Fruit fly (Drosophila melanogaster) whole organism, embryonic: ENCODE results near the gene Urm1.

Source experiments
- Antp ChIP-seq: fragments of 200-800 bp; sonication (Bioruptor generic); optimal IDR thresholded peaks from 3 replicates; lab custom pipeline; 2016; ENCODE audit warnings: missing biosample characterization, missing genetic modification characterization
- CG10431 ChIP-seq: fragments of 200-800 bp; sonication (Bioruptor generic); optimal IDR thresholded peaks from 3 replicates; lab custom pipeline; 2018; ENCODE audit warnings: missing biosample characterization, mild to moderate bottlenecking, missing genetic modification characterization
- CG11560 ChIP-seq: fragments of 200-800 bp; sonication (Bioruptor generic); IDR thresholded peaks from 3 replicates; pipeline ENCODE4 v1.3.6; 2022; ENCODE audit warnings: missing biosample characterization, missing genetic modification characterization
- CG11695 ChIP-seq: fragments of 200-800 bp; sonication (Bioruptor generic); IDR thresholded peaks from 3 replicates; pipeline ENCODE4 v1.3.6; 2022; ENCODE audit warnings: missing biosample characterization, missing genetic modification characterization
- CG12155 ChIP-seq: fragments of 200-800 bp; sonication (Bioruptor generic); optimal IDR thresholded peaks from 3 replicates; lab custom pipeline; 2016; ENCODE audit warnings: missing biosample characterization, missing genetic modification characterization
- CG1233 ChIP-seq: fragments of 200-800 bp; sonication (Bioruptor generic); optimal IDR thresholded peaks from 4 replicates; lab custom pipeline; 2018; ENCODE audit warnings: missing biosample characterization, mild to moderate bottlenecking, missing genetic modification characterization
- CG12769 ChIP-seq: fragments of 200-800 bp; sonication (Bioruptor generic); optimal IDR thresholded peaks from 2 replicates; lab custom pipeline; 2019; ENCODE audit warnings: missing biosample characterization, mild to moderate bottlenecking, missing genetic modification characterization, moderate library complexity
- CG14667 ChIP-seq: fragments of 200-800 bp; sonication (Bioruptor generic); IDR thresholded peaks from 2 replicates; pipeline ENCODE4 v1.3.6; 2022; ENCODE audit warnings: missing biosample characterization, missing genetic modification characterization
- CG18619 ChIP-seq: fragments of 200-800 bp; sonication (Bioruptor generic); optimal IDR thresholded peaks from 3 replicates; lab custom pipeline; 2017; ENCODE audit warnings: missing biosample characterization, mild to moderate bottlenecking, missing genetic modification characterization
- CG2116 ChIP-seq: fragments of 200-800 bp; sonication (Bioruptor generic); optimal IDR thresholded peaks from 3 replicates; lab custom pipeline; 2018; ENCODE audit warnings: missing biosample characterization, mild to moderate bottlenecking, missing genetic modification characterization
- CG30020 ChIP-seq: fragments of 200-800 bp; optimal IDR thresholded peaks from 2 replicates; lab custom pipeline; 2019; ENCODE audit warnings: missing biosample characterization, mild to moderate bottlenecking, missing genetic modification characterization, moderate library complexity
- CG31388 ChIP-seq: fragments of 200-800 bp; sonication (Bioruptor generic); optimal IDR thresholded peaks from 2 replicates; lab custom pipeline; 2016; ENCODE audit warnings: missing biosample characterization, missing genetic modification characterization
- CG3407 ChIP-seq: fragments of 200-800 bp; sonication (Bioruptor generic); optimal IDR thresholded peaks from 2 replicates; lab custom pipeline; 2018; ENCODE audit warnings: missing biosample characterization, mild to moderate bottlenecking, missing genetic modification characterization
- CG4282 ChIP-seq: fragments of 200-800 bp; sonication (Bioruptor generic); optimal IDR thresholded peaks from 2 replicates; lab custom pipeline; 2016; ENCODE audit warnings: missing biosample characterization, missing genetic modification characterization
- CG4617 ChIP-seq: fragments of 200-800 bp; sonication (Bioruptor generic); optimal IDR thresholded peaks from 3 replicates; lab custom pipeline; 2016; ENCODE audit warnings: missing biosample characterization, missing genetic modification characterization, borderline replicate concordance
- CG4730 ChIP-seq: fragments of 200-800 bp; sonication (Bioruptor generic); IDR thresholded peaks from 2 replicates; pipeline ENCODE4 v1.3.6; 2022; ENCODE audit warnings: missing biosample characterization, missing genetic modification characterization
- CG6765 ChIP-seq: fragments of 200-800 bp; sonication (Bioruptor generic); optimal IDR thresholded peaks from 3 replicates; lab custom pipeline; 2017; ENCODE audit warnings: missing biosample characterization, mild to moderate bottlenecking, missing genetic modification characterization
- CG6854 ChIP-seq: fragments of 200-800 bp; sonication (Bioruptor generic); optimal IDR thresholded peaks from 3 replicates; lab custom pipeline; 2017; ENCODE audit warnings: missing biosample characterization, mild to moderate bottlenecking, missing genetic modification characterization
- CG7928 ChIP-seq: fragments of 200-800 bp; sonication (Bioruptor generic); optimal IDR thresholded peaks from 2 replicates; lab custom pipeline; 2017; ENCODE audit warnings: missing biosample characterization, mild to moderate bottlenecking, missing genetic modification characterization
- CG8089 ChIP-seq: fragments of 200-800 bp; sonication (Bioruptor generic); optimal IDR thresholded peaks from 3 replicates; lab custom pipeline; 2016; ENCODE audit warnings: missing biosample characterization, missing genetic modification characterization
- Dad ChIP-seq: fragments of 200-800 bp; sonication (Bioruptor generic); optimal IDR thresholded peaks from 3 replicates; lab custom pipeline; 2016; ENCODE audit warnings: missing biosample characterization, missing genetic modification characterization
- Dll ChIP-seq: fragments of 200-800 bp; sonication (Bioruptor generic); IDR thresholded peaks from 4 replicates; pipeline ENCODE4 v1.3.6; 2022; ENCODE audit warnings: missing biosample characterization, missing genetic modification characterization; ENCODE audit not compliant: partially characterized antibody
- Doc3 ChIP-seq: fragments of 200-800 bp; sonication (Bioruptor generic); IDR thresholded peaks from 3 replicates; pipeline ENCODE4 v1.3.6; 2022; ENCODE audit warnings: missing biosample characterization, missing genetic modification characterization; ENCODE audit not compliant: partially characterized antibody
- Max ChIP-seq: fragments of 200-800 bp; sonication (Bioruptor generic); optimal IDR thresholded peaks from 2 replicates; lab custom pipeline; 2016; ENCODE audit warnings: missing biosample characterization, mild to moderate bottlenecking, missing genetic modification characterization
- Nf-YB ChIP-seq: fragments of 200-800 bp; sonication (Bioruptor generic); optimal IDR thresholded peaks from 3 replicates; lab custom pipeline; 2019; ENCODE audit warnings: missing biosample characterization, mild to moderate bottlenecking, missing genetic modification characterization, moderate library complexity
- Oaz ChIP-seq: fragments of 200-800 bp; sonication (Bioruptor generic); IDR thresholded peaks from 2 replicates; pipeline ENCODE4 v1.3.6; 2022; ENCODE audit warnings: missing biosample characterization, missing genetic modification characterization
- Sin3A ChIP-seq: fragments of >200 bp; optimal IDR thresholded peaks from 2 replicates; lab custom pipeline; 2018
- Sox100B ChIP-seq: fragments of 200-800 bp; sonication (Bioruptor generic); optimal IDR thresholded peaks from 3 replicates; lab custom pipeline; 2018; ENCODE audit warnings: missing biosample characterization, mild to moderate bottlenecking, missing genetic modification characterization
- Sry-β ChIP-seq: fragments of 200-800 bp; sonication (Bioruptor generic); optimal IDR thresholded peaks from 2 replicates; lab custom pipeline; 2018; ENCODE audit warnings: missing biosample characterization, mild to moderate bottlenecking, missing genetic modification characterization, moderate library complexity
- Ssrp ChIP-seq: fragments of 200-800 bp; sonication (Bioruptor generic); optimal IDR thresholded peaks from 2 replicates; lab custom pipeline; 2018; ENCODE audit warnings: missing biosample characterization, mild to moderate bottlenecking, missing genetic modification characterization, moderate library complexity
- abd-A ChIP-seq: fragments of 200-800 bp; sonication (Bioruptor generic); optimal IDR thresholded peaks from 3 replicates; lab custom pipeline; 2019; ENCODE audit warnings: missing biosample characterization, mild to moderate bottlenecking, missing genetic modification characterization, moderate library complexity
- al ChIP-seq: fragments of 200-800 bp; sonication (Bioruptor generic); IDR thresholded peaks from 2 replicates; pipeline ENCODE4 v1.3.6; 2022; ENCODE audit warnings: missing biosample characterization, missing genetic modification characterization
- corto ChIP-seq: fragments of 200-800 bp; sonication (Bioruptor generic); optimal IDR thresholded peaks from 2 replicates; lab custom pipeline; 2016; ENCODE audit warnings: missing biosample characterization, mild to moderate bottlenecking, missing genetic modification characterization, moderate library complexity
- crc ChIP-seq: fragments of 200-800 bp; sonication (Bioruptor generic); optimal IDR thresholded peaks from 2 replicates; lab custom pipeline; 2016; ENCODE audit warnings: missing biosample characterization, missing genetic modification characterization
- crol ChIP-seq: fragments of 200-800 bp; sonication (Bioruptor generic); IDR thresholded peaks from 2 replicates; pipeline ENCODE4 v1.3.6; 2022; ENCODE audit warnings: missing biosample characterization, missing genetic modification characterization
- dmrt11E ChIP-seq: fragments of 200-800 bp; sonication (Bioruptor generic); optimal IDR thresholded peaks from 3 replicates; lab custom pipeline; 2018; ENCODE audit warnings: missing biosample characterization, mild to moderate bottlenecking, missing genetic modification characterization, moderate library complexity
- gcm2 ChIP-seq: fragments of 200-800 bp; sonication (Bioruptor generic); optimal IDR thresholded peaks from 2 replicates; lab custom pipeline; 2016; ENCODE audit warnings: missing biosample characterization, missing genetic modification characterization
- gsb ChIP-seq: fragments of 200-800 bp; sonication (Bioruptor generic); IDR thresholded peaks from 2 replicates; pipeline ENCODE4 v1.3.6; 2022; ENCODE audit warnings: missing biosample characterization, missing genetic modification characterization
- hbn ChIP-seq: fragments of 200-800 bp; sonication (Bioruptor generic); IDR thresholded peaks from 2 replicates; pipeline ENCODE4 v1.3.6; 2022; ENCODE audit warnings: missing biosample characterization, missing genetic modification characterization; ENCODE audit not compliant: partially characterized antibody
- jumu ChIP-seq: fragments of 200-800 bp; sonication (Bioruptor generic); optimal IDR thresholded peaks from 3 replicates; lab custom pipeline; 2016; ENCODE audit warnings: missing biosample characterization, missing genetic modification characterization
- kah ChIP-seq: fragments of 200-800 bp; sonication (Bioruptor generic); optimal IDR thresholded peaks from 2 replicates; lab custom pipeline; 2018; ENCODE audit warnings: missing biosample characterization, mild to moderate bottlenecking, missing genetic modification characterization
- p53 ChIP-seq: fragments of 200-800 bp; sonication (Bioruptor generic); optimal IDR thresholded peaks from 2 replicates; lab custom pipeline; 2016; ENCODE audit warnings: missing biosample characterization, missing genetic modification characterization
- peb ChIP-seq: fragments of 200-800 bp; sonication (Bioruptor generic); IDR thresholded peaks from 2 replicates; pipeline ENCODE4 v1.3.6; 2022; ENCODE audit warnings: missing biosample characterization, missing genetic modification characterization
- pfk ChIP-seq: fragments of 200-800 bp; sonication (Bioruptor generic); optimal IDR thresholded peaks from 2 replicates; lab custom pipeline; 2018; ENCODE audit warnings: missing biosample characterization, mild to moderate bottlenecking, missing genetic modification characterization, moderate library complexity
- sens-2 ChIP-seq: fragments of 200-800 bp; sonication (Bioruptor generic); IDR thresholded peaks from 2 replicates; pipeline ENCODE4 v1.3.6; 2022; ENCODE audit warnings: missing biosample characterization, missing genetic modification characterization
- shn ChIP-seq: fragments of 200-800 bp; sonication (Bioruptor generic); optimal IDR thresholded peaks from 3 replicates; lab custom pipeline; 2016; ENCODE audit warnings: missing biosample characterization, missing genetic modification characterization
- stc ChIP-seq: fragments of 200-800 bp; sonication (Bioruptor generic); IDR thresholded peaks from 2 replicates; pipeline ENCODE4 v1.3.6; 2022; ENCODE audit warnings: missing biosample characterization, missing genetic modification characterization
- tgo ChIP-seq: fragments of 200-800 bp; sonication (Bioruptor generic); IDR thresholded peaks from 3 replicates; pipeline ENCODE4 v1.3.6; 2022; ENCODE audit warnings: missing biosample characterization, missing genetic modification characterization
- tna ChIP-seq: fragments of 200-800 bp; sonication (Bioruptor generic); IDR thresholded peaks from 2 replicates; pipeline ENCODE4 v1.3.6; 2022; ENCODE audit warnings: missing biosample characterization, missing genetic modification characterization; ENCODE audit not compliant: partially characterized antibody
- vvl ChIP-seq: fragments of 200-800 bp; sonication (Bioruptor generic); IDR thresholded peaks from 2 replicates; pipeline ENCODE4 v1.3.6; 2022; ENCODE audit warnings: missing biosample characterization, missing genetic modification characterization
- zf30C ChIP-seq: fragments of 200-800 bp; sonication (Bioruptor generic); optimal IDR thresholded peaks from 3 replicates; lab custom pipeline; 2018; ENCODE audit warnings: missing biosample characterization, mild to moderate bottlenecking, missing genetic modification characterization

Gene Urm1

DNA sequence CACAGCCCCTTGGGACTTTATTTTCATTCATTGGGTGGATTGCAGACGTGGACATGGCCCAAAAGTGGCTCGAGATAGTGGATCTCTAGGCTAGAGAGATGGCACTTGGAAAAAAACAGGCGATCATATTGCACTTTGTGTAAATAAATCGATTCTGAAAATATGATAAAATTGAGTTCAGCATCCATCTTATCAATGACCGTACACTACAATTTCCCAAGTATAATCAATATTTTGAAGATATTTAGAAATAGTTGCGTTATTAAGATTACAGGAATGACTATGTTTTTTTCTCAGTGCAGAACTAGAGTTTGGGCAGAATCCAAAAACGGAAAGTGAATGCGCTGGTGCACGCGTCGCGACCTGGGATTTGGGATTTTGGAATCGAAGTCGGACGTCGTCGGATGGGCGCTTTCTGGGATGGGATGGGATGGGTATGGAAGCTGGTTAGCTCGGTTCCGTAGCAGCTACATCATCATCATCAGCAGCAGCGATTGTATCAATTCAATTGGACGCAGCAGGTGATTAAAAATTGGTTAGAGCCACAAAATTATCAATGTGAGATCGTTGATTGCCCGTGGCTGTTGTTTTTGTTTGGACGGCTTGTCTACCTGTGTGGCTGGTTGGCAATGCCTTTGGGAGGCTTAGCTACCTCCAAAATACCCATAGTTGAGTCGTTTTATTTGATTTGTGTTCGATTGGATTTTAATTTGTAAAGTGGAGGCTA lies 5.3 kb downstream of the Urm1 start (continued):
- TF ChIP-seq CG14667 (GFP tag; lab: Robert Waterston, UW) (no peak), p53 (GFP tag; lab: Kevin White, UChicago) (no peak), CG4617 (GFP tag; lab: Kevin White, UChicago) (no peak), peb (GFP tag; lab: Robert Waterston, UW) (peak; percentile 34; the same call in 1 of the 2 replicates), gsb (GFP tag; lab: Robert Waterston, UW) (no peak), kah (GFP tag; lab: Kevin White, UChicago) (no peak), Dll (GFP tag; lab: Robert Waterston, UW) (no peak), CG6854 (GFP tag; lab: Kevin White, UChicago) (no peak), Antp (GFP tag; lab: Kevin White, UChicago) (peak; percentile 33), Sox100B (GFP tag; lab: Kevin White, UChicago) (peak; percentile 46), CG11695 (GFP tag; lab: Robert Waterston, UW) (no peak), crc (no peak), CG2116 (GFP tag; lab: Kevin White, UChicago) (no peak), CG30020 (tag; lab: Kevin White, UChicago) (no peak), CG12155 (GFP tag; lab: Kevin White, UChicago) (no peak), CG11560 (tag; lab: Robert Waterston, UW) (no peak), pfk (GFP tag; lab: Kevin White, UChicago) (no peak), Oaz (GFP tag; lab: Robert Waterston, UW) (no peak), shn (GFP tag; lab: Kevin White, UChicago) (no peak), CG6765 (GFP tag; lab: Kevin White, UChicago) (no peak), sens-2 (no peak), hbn (GFP tag; lab: Robert Waterston, UW) (no peak), al (GFP tag; lab: Robert Waterston, UW) (no peak), CG7928 (GFP tag; lab: Kevin White, UChicago) (no peak), CG8089 (GFP tag; lab: Kevin White, UChicago) (no peak), abd-A (tag; lab: Kevin White, UChicago) (peak; percentile 64), CG18619 (GFP tag; lab: Kevin White, UChicago) (no peak), Nf-YB (no peak), zf30C (no peak), Sry-β (GFP tag; lab: Kevin White, UChicago) (no peak), gcm2 (no peak), Ssrp (peak; percentile 49), CG1233 (GFP tag; lab: Kevin White, UChicago) (no peak), tgo (peak; percentile 52; the same call in 2 of the 3 replicates), tna (GFP tag; lab: Robert Waterston, UW) (no peak), CG31388 (GFP tag; lab: Kevin White, UChicago) (no peak), CG10431 (no peak), dmrt11E (tag; lab: Kevin White, UChicago) (peak; percentile 47), CG12769 (tag; lab: Kevin White, UChicago) (no peak), Dad (GFP tag; lab: Kevin White, UChicago) (no peak), Max (GFP tag; lab: Kevin White, UChicago) (no peak), CG4282 (GFP tag; lab: Kevin White, UChicago) (no peak), CG4730 (GFP tag; lab: Robert Waterston, UW) (no peak), crol (GFP tag; lab: Robert Waterston, UW) (no peak), CG3407 (GFP tag; lab: Kevin White, UChicago) (no peak), Sin3A (no peak), vvl (GFP tag; lab: Robert Waterston, UW) (peak; percentile 43), corto (GFP tag; lab: Kevin White, UChicago) (no peak), jumu (GFP tag; lab: Kevin White, UChicago) (no peak), Doc3 (no peak), stc (GFP tag; lab: Robert Waterston, UW) (peak; percentile 70)
